Fruit fly (Drosophila melanogaster): ENCODE results near the gene CG9902.

DNA sequence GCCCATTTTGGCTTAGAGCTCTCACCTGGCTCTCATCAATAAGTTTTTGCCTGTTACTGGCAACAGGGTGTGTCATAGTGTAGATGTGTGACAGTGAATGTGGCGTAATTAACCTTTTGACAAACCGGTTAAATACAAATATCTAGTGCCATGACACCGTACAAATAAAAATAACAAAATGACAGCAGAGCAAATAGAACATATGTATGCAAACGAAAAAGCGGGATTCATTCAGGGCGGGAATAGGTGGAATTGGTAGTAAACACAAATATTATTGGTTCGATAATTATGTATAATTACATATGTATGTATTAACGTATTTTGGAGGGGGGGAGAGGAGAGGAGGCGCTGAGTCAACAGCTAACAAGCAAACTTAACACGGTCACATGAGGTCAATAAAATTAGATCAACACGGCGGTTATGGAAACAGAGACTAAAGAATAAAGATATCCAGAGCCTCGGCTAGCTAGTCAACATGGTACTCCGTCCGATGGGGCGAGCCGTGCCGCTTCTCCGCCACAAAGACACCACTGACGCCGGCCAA is 49.0 kb upstream of the CG9902 start:
- TF ChIP-seq Gug (GFP tag; IDR thresholded peaks at IDR 0.05) (no peak), Hr4 (GFP tag; optimal IDR thresholded peaks at IDR 0.05) (no peak), Hr39 (GFP tag; optimal IDR thresholded peaks at IDR 0.05) (no peak), lz (GFP tag; optimal IDR thresholded peaks at IDR 0.05) (no peak), CG3032 (tag; optimal IDR thresholded peaks at IDR 0.05) (no peak), Sox102F (GFP tag; optimal IDR thresholded peaks at IDR 0.05) (no peak), Eip75B (GFP tag; optimal IDR thresholded peaks at IDR 0.05) (no peak), Blimp-1 (GFP tag; optimal IDR thresholded peaks at IDR 0.05) (no peak), CG11294 (GFP tag; IDR thresholded peaks at IDR 0.05) (no peak), pdm3 (GFP tag; optimal IDR thresholded peaks at IDR 0.05) (no peak), CG7368 (GFP tag; optimal IDR thresholded peaks at IDR 0.05) (no peak), CG6854 (GFP tag; optimal IDR thresholded peaks at IDR 0.05) (no peak)

All from whole organism, prepupa.